Fruit fly (Drosophila melanogaster) whole organism, larva: Measurements from ENCODE around the gene CG33523.
A peak's percentile ranks its signal among the peaks of the same experiment; 100 is the strongest.

Experiments used
- noc ChIP-seq: fragments of 200-800 bp; sonication (Bioruptor generic); optimal IDR thresholded peaks from 3 replicates; lab custom pipeline; 2019; ENCODE audit warnings: missing biosample characterization, mild to moderate bottlenecking, missing genetic modification characterization, moderate library complexity

The CG33523 gene

DNA sequence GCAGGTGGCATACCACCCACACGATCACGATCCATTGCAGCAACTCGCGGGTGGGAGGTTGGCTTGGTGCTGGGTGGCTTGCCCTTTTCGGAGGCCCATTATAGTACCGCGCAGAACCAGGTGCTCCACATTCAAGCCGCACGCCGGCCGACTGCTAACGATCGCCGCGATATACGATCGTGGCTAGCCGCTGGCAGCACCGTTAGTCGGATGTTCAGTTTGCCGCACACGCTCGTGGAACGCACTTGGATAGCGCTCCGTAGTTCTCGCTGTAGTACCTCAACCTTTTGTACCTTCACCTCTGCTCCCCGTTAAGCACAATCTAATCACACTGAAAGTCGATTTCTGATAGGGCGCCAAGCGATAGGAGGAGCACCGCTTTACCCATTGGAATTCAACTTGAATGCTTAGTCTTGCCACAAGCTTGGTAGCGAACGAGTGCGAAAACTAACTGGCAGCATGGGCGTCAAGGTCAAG is at the start of gene CG33523:
Gene CG33523 (plus strand): TSS at position 217 of the 477 bp plus-strand sequence.
- peak; percentile 12 for TF ChIP-seq noc (tag; lab: Kevin White, UChicago)

DNA sequence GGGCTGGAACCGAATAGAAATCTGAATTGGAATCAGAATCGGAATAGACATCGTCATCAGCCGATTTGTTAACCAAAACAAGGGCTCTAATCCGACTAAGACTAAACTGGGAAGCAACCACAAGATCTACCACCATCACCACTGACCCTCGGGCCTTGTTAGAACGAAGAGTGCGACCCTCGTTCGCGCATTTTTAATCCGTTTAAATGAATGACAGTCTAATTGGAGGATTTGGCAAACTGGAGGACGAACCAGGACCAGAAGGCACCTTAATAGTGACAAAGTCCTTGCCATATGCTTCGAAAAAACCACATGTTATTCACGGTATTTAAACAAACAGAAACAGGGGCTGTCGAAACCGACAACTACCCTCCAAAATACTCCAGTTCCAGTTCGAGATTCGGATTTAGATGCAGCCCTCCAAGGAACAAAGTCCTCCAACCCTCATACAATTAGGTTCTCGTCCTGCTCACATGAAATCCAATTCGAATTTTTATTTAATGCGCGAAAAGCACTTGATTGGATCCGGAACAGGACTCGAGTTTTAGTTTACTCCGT is 44.8 kb upstream of the CG33523 start:
- TF ChIP-seq noc (tag; lab: Kevin White, UChicago): no peak

DNA sequence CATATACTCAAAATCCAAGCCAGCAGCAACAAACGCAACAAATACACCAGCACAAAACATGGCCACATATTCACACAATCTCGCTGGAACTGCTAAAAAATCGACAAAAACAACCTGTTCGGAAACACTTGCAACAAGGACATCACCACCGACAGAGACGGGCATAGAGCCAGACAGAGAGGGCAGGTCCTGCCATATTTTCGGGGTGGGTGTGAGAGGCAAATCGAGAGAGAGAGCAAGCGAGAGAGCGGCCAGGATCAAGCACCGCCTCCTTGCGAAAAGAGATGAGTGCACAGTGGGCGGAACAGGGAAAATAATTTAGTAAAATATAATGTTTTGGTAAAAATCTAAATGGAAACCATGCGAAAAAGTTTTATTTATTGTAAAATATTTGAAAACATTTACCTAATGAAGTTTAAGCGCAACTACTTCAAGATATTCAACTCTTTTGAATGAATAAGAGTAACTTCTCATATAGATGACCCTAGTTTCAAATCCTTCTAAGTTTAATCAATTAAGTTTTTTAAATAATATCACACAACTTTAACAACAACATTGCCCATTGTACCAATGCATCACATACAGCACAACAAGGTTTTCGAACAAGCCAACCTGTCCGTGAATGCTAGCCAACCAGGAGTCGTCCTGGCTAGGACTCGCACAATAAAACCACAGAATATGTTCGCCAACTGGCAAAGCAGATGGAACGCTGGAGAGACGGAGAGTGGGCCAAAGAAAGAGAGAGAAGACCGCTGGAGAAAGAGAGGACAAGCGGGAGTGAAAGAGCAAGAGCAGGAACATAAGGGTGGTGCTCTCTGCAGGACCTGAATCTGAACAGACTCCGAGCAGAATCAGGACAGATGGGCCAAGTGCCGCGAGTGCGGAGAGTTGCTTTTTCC is 42.1 kb upstream of the CG33523 start:
- TF ChIP-seq noc (tag; lab: Kevin White, UChicago): no peak

DNA sequence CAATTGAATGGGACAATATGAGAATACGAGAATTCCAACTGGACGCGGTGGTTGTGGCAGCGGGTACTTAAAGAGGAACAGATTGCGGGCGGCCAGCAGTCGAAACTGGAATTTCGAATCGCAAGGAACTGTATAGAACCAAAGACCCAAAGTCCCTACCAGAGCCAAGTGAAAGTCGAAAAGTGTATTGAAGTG is 41.6 kb upstream of the CG33523 start, which contains the start of gene CG13287:
Gene CG13287 (plus strand): TSS at position 96 of the 195 bp plus-strand sequence.
- TF ChIP-seq noc (tag; lab: Kevin White, UChicago): no peak

DNA sequence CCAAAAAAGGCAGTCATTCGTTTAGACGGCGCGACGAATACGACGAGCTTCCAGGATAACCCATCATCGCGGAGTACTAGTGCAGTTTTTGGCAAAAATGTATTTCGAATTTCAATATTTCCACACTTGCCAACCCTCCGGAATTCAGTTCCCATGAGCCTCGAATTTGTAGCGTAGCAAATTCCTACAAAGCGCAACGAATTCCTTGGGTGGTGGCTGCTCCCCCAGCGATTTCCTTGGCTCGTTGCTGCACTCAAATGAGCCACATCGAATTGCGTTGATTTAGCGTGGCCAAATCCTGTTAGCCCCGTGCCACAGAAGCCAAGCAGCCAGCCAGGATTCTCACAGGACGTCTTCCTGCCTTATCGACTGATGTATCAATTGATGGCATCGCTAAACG is 38.9 kb upstream of the CG33523 start:
- TF ChIP-seq noc (tag; lab: Kevin White, UChicago): no peak

DNA sequence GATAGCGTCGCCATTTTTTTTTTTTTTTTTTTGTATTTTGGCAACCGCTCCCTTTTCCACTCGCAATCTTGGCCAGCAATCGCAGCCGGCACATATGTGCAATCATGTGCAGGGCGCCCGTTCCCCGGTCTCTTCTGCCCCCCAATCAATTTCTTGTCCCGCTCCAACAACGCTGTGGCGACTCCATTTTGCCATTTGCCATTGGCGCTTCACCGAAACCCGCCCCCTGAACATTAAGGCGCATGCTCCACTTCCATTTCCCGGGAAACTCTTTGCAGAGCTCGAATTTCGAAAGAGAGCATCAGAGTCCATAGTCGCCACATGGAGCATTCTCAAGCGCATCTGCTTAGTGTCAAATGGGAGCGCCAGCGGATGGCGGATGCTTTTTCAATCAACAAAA is 32.5 kb upstream of the CG33523 start:
- no peak for TF ChIP-seq noc (tag; lab: Kevin White, UChicago)

DNA sequence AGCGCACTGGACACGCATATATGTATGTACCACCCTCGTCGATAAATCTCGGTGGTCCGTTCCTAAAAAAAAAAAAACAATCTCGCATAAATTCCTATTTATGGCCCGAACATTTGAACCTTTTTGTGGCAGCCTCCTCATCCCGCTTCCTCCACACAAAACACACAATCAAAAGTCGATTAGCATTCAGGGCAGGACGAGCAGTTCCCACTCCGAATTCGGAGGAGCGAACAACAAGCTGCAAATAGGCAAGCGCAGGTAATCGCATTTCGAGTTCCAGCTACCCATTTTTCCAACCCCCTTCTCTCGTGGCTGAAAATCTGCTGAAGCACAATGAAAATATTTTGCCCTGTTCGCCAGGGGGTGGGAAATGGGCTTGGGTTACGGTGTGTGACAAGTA is 31.9 kb upstream of the CG33523 start:
- no peak for TF ChIP-seq noc (tag; lab: Kevin White, UChicago)

DNA sequence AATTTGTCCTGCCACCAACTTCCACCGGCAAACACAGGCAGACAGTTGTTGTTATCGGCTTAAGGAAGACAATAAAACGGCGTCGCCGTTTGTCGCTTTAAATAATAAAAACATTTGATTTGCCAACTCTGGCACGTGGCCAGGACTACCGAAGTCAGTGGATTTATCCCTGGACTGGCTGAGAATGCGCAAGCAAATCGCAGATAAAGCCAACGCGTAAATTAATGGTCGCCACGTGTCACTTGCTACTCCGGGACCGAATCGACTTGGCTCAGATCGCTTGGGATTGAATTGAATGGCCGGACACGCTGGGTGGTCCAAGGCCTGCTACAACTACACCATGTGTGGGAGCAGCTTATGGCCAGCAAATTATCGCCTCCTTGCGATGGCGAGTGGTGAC is 30.6 kb upstream of the CG33523 start:
- TF ChIP-seq noc (tag; lab: Kevin White, UChicago): no peak

DNA sequence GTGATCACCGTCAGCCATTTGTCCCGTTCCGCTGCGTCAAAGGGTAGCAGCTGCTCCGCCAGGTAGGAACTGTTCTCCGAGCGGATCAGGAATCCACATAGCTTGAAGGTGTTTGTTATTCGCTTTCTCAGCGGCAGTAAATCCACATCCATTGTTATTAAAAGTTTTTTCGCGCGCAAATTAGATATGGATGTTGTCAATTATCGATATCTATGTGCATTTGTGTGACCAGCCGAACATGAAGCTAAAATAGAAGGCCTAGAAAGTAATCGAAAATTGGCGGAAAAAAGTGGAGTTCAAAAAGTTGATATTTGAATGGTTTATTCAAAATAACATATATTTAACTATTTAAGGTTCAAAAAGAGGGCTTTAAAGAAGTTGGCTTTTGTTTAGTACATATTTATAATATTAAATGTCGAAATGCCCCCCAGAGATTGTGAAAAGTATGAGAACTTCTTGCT is 26.4 kb upstream of the CG33523 start, which contains the start of the genes PolE2 and CG5592:
Gene PolE2 (minus strand): TSS at position 208 of the 461 bp plus-strand sequence.
Gene CG5592 (plus strand): TSS at position 411 of the 461 bp plus-strand sequence.
- no peak for TF ChIP-seq noc (tag; lab: Kevin White, UChicago)

DNA sequence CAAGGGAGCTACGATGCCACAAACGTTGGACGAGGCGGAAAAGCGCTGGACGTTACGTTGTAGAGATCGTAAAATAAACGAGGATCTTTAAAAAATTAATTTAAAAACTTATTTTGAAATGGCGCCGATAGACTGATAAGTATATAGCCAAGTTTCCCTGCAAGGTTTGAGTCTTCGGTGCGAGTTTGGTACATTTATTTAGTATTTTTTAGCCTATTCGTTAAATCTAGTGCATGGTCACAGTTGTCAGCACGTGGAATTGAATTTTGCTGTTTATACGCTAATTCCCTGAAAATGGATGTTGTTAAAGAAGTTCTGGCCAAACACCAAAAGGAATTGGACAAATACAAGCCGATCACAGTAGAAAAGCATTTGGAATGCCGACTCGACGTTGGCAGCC is 24.4 kb upstream of the CG33523 start, which contains the start of gene CG32409:
Gene CG32409 (plus strand): TSS at position 224 of the 400 bp plus-strand sequence.
- no peak for TF ChIP-seq noc (tag; lab: Kevin White, UChicago)

DNA sequence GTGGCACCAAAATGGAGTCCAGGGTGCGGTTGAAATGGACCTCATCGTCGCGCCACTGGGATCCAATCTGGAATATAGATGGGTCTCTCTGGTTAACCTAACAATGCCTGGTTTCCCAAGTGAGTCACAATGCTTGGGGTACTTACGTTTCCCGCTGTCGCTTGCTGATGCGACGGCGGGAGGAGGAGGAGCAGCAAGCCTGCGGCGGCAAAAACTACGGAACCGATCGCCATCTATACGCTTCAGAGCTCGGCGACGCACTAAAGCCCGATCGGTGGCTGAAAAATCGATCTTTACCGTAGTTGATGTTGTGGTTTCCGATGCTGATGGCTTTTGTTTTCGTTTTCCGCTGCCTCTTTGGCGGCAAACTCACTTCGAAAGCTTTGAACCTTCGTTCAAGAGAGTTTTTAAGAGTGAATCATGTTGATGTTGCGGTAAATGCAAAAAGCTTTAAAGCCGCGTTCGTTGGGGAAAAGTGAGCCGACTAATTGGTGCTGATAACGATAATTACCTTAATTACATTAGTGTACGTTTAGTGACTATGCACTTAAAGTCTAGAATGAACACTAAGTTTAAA is 21.4 kb upstream of the CG33523 start, which contains the start of gene QC:
Gene QC (minus strand): TSS at position 268 of the 577 bp plus-strand sequence.
- no peak for TF ChIP-seq noc (tag; lab: Kevin White, UChicago)

DNA sequence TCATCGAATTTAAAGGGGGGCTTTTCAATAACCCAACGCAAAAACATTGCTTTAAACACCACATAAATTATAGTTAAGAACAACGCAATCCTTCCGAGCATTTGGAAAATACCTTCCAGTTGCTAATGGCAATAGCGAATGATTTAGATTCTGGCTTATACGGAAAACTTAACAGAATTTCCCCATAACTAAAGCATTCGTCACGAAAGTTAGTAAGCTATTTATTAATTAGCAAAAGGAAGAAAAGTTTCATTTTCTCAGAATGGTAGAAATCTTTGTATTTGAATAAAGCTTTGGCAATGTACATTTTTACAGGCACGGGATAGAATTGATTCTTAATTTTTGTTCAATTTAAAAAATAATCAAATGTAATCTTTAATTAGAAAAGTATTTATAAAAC is 19.7 kb upstream of the CG33523 start, which contains the start of gene CG32413:
Gene CG32413 (minus strand): TSS at position 101 of the 400 bp plus-strand sequence.
- no peak for TF ChIP-seq noc (tag; lab: Kevin White, UChicago)

DNA sequence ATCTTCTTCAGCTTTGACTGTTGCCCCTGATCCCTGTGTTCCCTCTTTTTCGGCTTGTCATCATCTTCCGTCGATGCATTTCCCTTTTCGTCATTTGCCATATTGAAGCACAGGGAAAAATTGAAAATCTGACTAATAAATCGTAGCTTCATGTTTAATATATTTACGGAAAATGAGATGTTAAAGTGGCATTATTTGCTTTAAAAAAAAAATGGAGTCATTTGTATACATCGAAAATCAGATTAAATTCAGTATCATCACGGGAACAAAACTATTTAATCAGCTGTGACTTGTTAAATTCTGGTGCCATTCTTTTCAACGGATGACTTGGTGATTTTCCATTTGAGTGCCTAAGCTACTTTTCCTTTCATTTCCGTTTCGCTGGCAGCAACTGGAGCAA is 17.1 kb upstream of the CG33523 start, which contains the start of gene CG10486:
Gene CG10486 (minus strand): TSS at position 101 of the 400 bp plus-strand sequence.
- TF ChIP-seq noc (tag; lab: Kevin White, UChicago): no peak

DNA sequence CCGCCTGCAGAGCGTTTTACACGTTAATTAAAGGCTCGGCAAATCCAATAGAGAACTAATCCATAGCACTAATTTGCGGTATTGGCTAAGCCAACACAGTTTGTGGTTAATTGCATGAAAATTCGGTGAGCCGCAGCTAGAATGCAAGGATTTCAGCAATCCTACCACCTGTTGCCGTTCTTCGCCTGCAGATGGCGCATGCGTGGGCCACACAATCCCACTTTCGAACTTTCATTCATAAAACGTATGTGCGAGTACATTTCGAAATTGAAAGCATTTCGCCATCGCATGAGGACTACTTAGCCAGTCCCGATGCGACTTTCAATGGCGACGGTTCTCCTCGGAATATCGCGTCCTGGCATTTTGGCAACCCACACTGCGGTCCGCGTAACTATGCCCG is 16.6 kb upstream of the CG33523 start, which contains the start of gene CG13288:
Gene CG13288 (plus strand): TSS at position 305 of the 400 bp plus-strand sequence.
- no peak for TF ChIP-seq noc (tag; lab: Kevin White, UChicago)

DNA sequence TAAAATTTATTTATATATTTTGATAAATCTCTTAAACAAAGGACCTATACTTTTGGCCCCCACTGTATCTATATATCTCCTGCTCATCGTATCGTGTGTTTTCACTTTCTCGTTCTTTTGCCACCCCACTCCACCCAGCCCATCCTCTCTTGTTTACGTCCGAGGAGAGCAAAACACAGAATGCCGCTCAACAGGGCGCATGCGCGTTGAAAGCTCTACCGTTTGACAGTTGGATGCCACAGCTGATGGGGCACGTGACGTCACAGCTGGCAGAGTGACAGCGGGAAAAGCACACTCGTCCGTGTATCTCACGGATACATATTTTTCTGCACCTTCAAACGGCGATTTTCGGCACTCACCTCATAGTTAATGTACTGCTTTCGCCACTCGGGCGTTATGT is 2.9 kb upstream of the CG33523 start:
- no peak for TF ChIP-seq noc (tag; lab: Kevin White, UChicago)

DNA sequence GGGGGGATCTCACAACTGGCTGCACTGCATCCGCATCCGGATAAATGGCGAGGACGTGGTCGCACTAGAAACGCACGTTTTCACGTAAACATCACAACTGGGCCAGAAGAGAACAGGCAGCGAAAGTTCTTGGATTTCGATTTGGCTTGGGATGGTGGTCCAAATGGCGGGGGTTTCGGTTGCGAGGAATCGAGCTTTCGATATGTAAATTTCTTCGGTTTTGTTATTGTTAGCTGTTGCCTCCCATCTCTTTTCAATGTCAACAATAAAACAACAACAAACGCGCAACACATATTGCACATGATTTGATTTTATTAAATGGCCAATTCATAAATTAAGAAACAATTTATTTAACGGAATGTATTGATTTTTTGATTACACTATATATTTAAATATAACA is 2.4 kb upstream of the CG33523 start, which contains the start of gene PXo:
Gene PXo (minus strand): TSS at position 101 of the 400 bp plus-strand sequence.
- no peak for TF ChIP-seq noc (tag; lab: Kevin White, UChicago)
